Worm (Caenorhabditis elegans) whole organism, L2 larva: ENCODE measurements around the gene C49F5.3.

Experiments
- C34F6.9 ChIP-seq: fragments of 150-350 bp; optimal IDR thresholded peaks from 2 replicates; lab custom pipeline; 2014; ENCODE audit warnings: missing biosample characterization, missing genetic modification characterization
- F13H6.1 ChIP-seq: sonication (generic microtip); optimal IDR thresholded peaks from 2 replicates; lab custom pipeline; 2016; ENCODE audit warnings: missing genetic modification characterization, missing compliant biosample characterization
- R02D3.7 ChIP-seq: fragments of 150-350 bp; optimal IDR thresholded peaks from 2 replicates; lab custom pipeline; 2014; ENCODE audit warnings: missing biosample characterization, missing genetic modification characterization
- Y55F3AM.14 ChIP-seq: fragments of 200-800 bp; sonication (Bioruptor generic); optimal IDR thresholded peaks from 2 replicates; lab custom pipeline; 2018; ENCODE audit warnings: mild to moderate bottlenecking, missing genetic modification characterization, missing compliant biosample characterization
- ZK546.5 ChIP-seq: sonication (generic microtip); optimal IDR thresholded peaks from 2 replicates; lab custom pipeline; 2017; ENCODE audit warnings: missing biosample characterization, missing genetic modification characterization
- alr-1 ChIP-seq: fragments of 150-350 bp; optimal IDR thresholded peaks from 2 replicates; lab custom pipeline; 2014; ENCODE audit warnings: missing biosample characterization, missing genetic modification characterization
- aly-2 ChIP-seq: fragments of 150-350 bp; optimal IDR thresholded peaks from 2 replicates; lab custom pipeline; 2014; ENCODE audit warnings: missing biosample characterization, missing genetic modification characterization
- ceh-16 ChIP-seq: fragments of 150-350 bp; optimal IDR thresholded peaks from 2 replicates; lab custom pipeline; 2014; ENCODE audit warnings: missing biosample characterization, missing genetic modification characterization
- ceh-82 ChIP-seq: fragments of 150-350 bp; optimal IDR thresholded peaks from 2 replicates; lab custom pipeline; 2014; ENCODE audit warnings: missing biosample characterization, missing genetic modification characterization
- crh-2 ChIP-seq: sonication (generic microtip); optimal IDR thresholded peaks from 2 replicates; lab custom pipeline; 2017; ENCODE audit warnings: missing biosample characterization, missing genetic modification characterization
- egl-27 ChIP-seq: sonication (generic microtip); optimal IDR thresholded peaks from 3 replicates; lab custom pipeline; 2017; ENCODE audit warnings: missing biosample characterization, missing genetic modification reagents, missing genetic modification characterization
- elt-1 ChIP-seq: fragments of 150-350 bp; optimal IDR thresholded peaks from 2 replicates; lab custom pipeline; 2014; ENCODE audit warnings: missing biosample characterization, missing genetic modification characterization
- elt-3 ChIP-seq: sonication (generic microtip); optimal IDR thresholded peaks from 2 replicates; lab custom pipeline; 2017; ENCODE audit warnings: missing biosample characterization, missing genetic modification characterization
- fos-1 ChIP-seq: fragments of 150-350 bp; optimal IDR thresholded peaks from 2 replicates; lab custom pipeline; 2014; ENCODE audit warnings: missing biosample characterization, missing genetic modification characterization
- gmeb-1 ChIP-seq: fragments of 150-350 bp; optimal IDR thresholded peaks from 2 replicates; lab custom pipeline; 2014; ENCODE audit warnings: missing biosample characterization, missing genetic modification characterization
- lin-11 ChIP-seq: fragments of 150-350 bp; sonication (generic microtip); optimal IDR thresholded peaks from 2 replicates; lab custom pipeline; 2014; ENCODE audit warnings: missing biosample characterization, missing genetic modification characterization, inconsistent platforms, mixed read lengths
- lin-13 ChIP-seq: fragments of 150-350 bp; optimal IDR thresholded peaks from 2 replicates; lab custom pipeline; 2014; ENCODE audit warnings: missing biosample characterization, missing genetic modification reagents, missing genetic modification characterization
- lin-39 ChIP-seq: fragments of 150-350 bp; optimal IDR thresholded peaks from 2 replicates; lab custom pipeline; 2014; ENCODE audit warnings: missing biosample characterization, missing genetic modification reagents, missing genetic modification characterization
- lsy-2 ChIP-seq, 2 experiments: fragments of 150-350 bp in 1 of 2; sonication (generic microtip) in 1 of 2; optimal IDR thresholded peaks; 2 replicates each; lab custom pipeline; 2014 to 2017; ENCODE audit warnings: missing biosample characterization in 2 of 2, missing genetic modification characterization in 2 of 2
- mab-5 ChIP-seq: fragments of 150-350 bp; optimal IDR thresholded peaks from 2 replicates; lab custom pipeline; 2014; ENCODE audit warnings: missing biosample characterization, missing genetic modification characterization
- mbf-1 ChIP-seq: sonication (generic microtip); optimal IDR thresholded peaks from 2 replicates; lab custom pipeline; 2017; ENCODE audit warnings: missing biosample characterization, missing genetic modification characterization
- mdl-1 ChIP-seq, 2 experiments: fragments of 150-350 bp in 1 of 2; sonication (generic microtip) in 1 of 2; optimal IDR thresholded peaks; 2 replicates each; lab custom pipeline; 2017; ENCODE audit warnings: missing biosample characterization in 2 of 2, missing genetic modification characterization in 2 of 2
- nhr-10 ChIP-seq: sonication (generic microtip); optimal IDR thresholded peaks from 2 replicates; lab custom pipeline; 2017; ENCODE audit warnings: missing biosample characterization, missing genetic modification characterization
- nhr-11 ChIP-seq: fragments of 150-350 bp; optimal IDR thresholded peaks from 2 replicates; lab custom pipeline; 2014; ENCODE audit warnings: missing biosample characterization, missing genetic modification characterization
- nhr-12 ChIP-seq: fragments of 150-350 bp; optimal IDR thresholded peaks from 2 replicates; lab custom pipeline; 2014; ENCODE audit warnings: missing biosample characterization, missing genetic modification characterization
- nhr-129 ChIP-seq: fragments of 150-350 bp; optimal IDR thresholded peaks from 2 replicates; lab custom pipeline; 2014; ENCODE audit warnings: missing biosample characterization, missing genetic modification characterization
- nhr-21 ChIP-seq: fragments of 150-350 bp; optimal IDR thresholded peaks from 2 replicates; lab custom pipeline; 2014; ENCODE audit warnings: missing biosample characterization, missing genetic modification characterization
- nhr-23 ChIP-seq: fragments of 150-350 bp; optimal IDR thresholded peaks from 2 replicates; lab custom pipeline; 2014; ENCODE audit warnings: missing biosample characterization, missing genetic modification reagents, missing genetic modification characterization
- nhr-25 ChIP-seq: fragments of 150-350 bp; sonication (generic microtip); optimal IDR thresholded peaks from 3 replicates; lab custom pipeline; 2014; ENCODE audit warnings: missing biosample characterization, missing genetic modification characterization
- nhr-6 ChIP-seq: fragments of 150-350 bp; optimal IDR thresholded peaks from 2 replicates; lab custom pipeline; 2014; ENCODE audit warnings: missing biosample characterization, missing genetic modification characterization
- nhr-77 ChIP-seq: fragments of 150-350 bp; optimal IDR thresholded peaks from 2 replicates; lab custom pipeline; 2014; ENCODE audit warnings: missing biosample characterization, missing genetic modification characterization
- peb-1 ChIP-seq: fragments of 150-350 bp; optimal IDR thresholded peaks from 2 replicates; lab custom pipeline; 2014; ENCODE audit warnings: missing biosample characterization, missing genetic modification characterization
- sem-4 ChIP-seq: fragments of 150-350 bp; optimal IDR thresholded peaks from 2 replicates; lab custom pipeline; 2014; ENCODE audit warnings: missing biosample characterization, missing genetic modification reagents, missing genetic modification characterization
- skn-1 ChIP-seq: sonication (generic microtip); optimal IDR thresholded peaks from 2 replicates; lab custom pipeline; 2017; ENCODE audit warnings: missing biosample characterization, missing genetic modification characterization
- sma-3 ChIP-seq: sonication (generic microtip); optimal IDR thresholded peaks from 2 replicates; lab custom pipeline; 2016; ENCODE audit warnings: missing genetic modification reagents, missing genetic modification characterization, missing compliant biosample characterization
- sma-9 ChIP-seq, 2 experiments: fragments of 150-350 bp in 1 of 2; sonication (generic microtip) in 1 of 2; optimal IDR thresholded peaks; 2 replicates each; lab custom pipeline; 2014 to 2016; ENCODE audit warnings: missing genetic modification characterization in 2 of 2, mild to moderate bottlenecking in 1 of 2, missing biosample characterization in 1 of 2, missing compliant biosample characterization in 1 of 2, missing genetic modification reagents in 1 of 2, moderate library complexity in 1 of 2
- snpc-4 ChIP-seq: fragments of 150-350 bp; optimal IDR thresholded peaks from 2 replicates; lab custom pipeline; 2014; ENCODE audit warnings: missing biosample characterization, missing genetic modification characterization
- unc-55 ChIP-seq: fragments of 150-350 bp; sonication (generic microtip); optimal IDR thresholded peaks from 3 replicates; lab custom pipeline; 2014; ENCODE audit warnings: missing biosample characterization, missing genetic modification reagents, missing genetic modification characterization
- unc-62 ChIP-seq: fragments of 150-350 bp; optimal IDR thresholded peaks from 2 replicates; lab custom pipeline; 2014; ENCODE audit warnings: missing biosample characterization, missing genetic modification reagents, missing genetic modification characterization
- zag-1 ChIP-seq: fragments of 150-350 bp; optimal IDR thresholded peaks from 2 replicates; lab custom pipeline; 2014; ENCODE audit warnings: missing biosample characterization, missing genetic modification characterization
- ztf-11 ChIP-seq: sonication (generic microtip); optimal IDR thresholded peaks from 2 replicates; lab custom pipeline; 2017; ENCODE audit warnings: missing biosample characterization, missing genetic modification characterization
- ztf-4 ChIP-seq: fragments of 150-350 bp; optimal IDR thresholded peaks from 2 replicates; lab custom pipeline; 2014; ENCODE audit warnings: missing biosample characterization, missing genetic modification characterization

The C49F5.3 gene

DNA sequence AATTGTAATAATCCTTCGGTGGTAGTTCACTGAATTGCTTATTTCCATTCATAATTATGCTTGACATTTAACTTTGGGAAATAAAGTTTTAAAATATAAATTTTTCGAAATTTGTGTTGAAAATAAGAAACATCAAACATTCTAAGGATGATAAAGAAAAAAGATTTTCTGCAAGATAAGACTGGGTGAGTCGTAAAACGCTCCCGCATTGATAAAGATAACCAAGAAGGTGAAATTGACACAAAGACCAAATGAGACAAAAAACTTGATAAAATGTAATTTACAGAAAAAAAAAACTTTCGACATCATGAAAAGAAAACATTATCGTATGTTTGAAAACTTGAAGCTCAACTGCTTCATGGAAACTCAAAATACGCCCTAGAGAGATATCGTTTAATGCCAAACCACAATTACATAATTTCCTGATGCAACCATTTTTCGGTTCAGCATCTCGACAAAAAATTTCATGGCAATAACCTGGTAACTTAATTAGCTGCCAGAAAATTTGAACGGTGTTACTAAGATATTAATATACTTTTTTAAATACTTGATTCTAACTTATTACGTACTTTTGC is 15.3 kb downstream of the C49F5.3 start:
- no peak for TF ChIP-seq aly-2
- TF ChIP-seq peb-1 (tag; lab: Kevin White, UChicago): no peak
- TF ChIP-seq unc-62 (GFP tag; lab: Kevin White, UChicago): no peak
- no peak for TF ChIP-seq nhr-129
- no peak for TF ChIP-seq skn-1 (tag; lab: Kevin White, UChicago)
- no peak for TF ChIP-seq nhr-21 (tag; lab: Kevin White, UChicago)
- no peak for TF ChIP-seq unc-55 (GFP tag; lab: Kevin White, UChicago)
- TF ChIP-seq zag-1: no peak
- TF ChIP-seq snpc-4 (tag; lab: Kevin White, UChicago): no peak
- no peak for TF ChIP-seq C34F6.9 (tag; lab: Kevin White, UChicago)
- TF ChIP-seq nhr-12 (tag; lab: Kevin White, UChicago): no peak
- no peak for TF ChIP-seq alr-1 (tag; lab: Kevin White, UChicago)
- no peak for TF ChIP-seq ztf-4 (tag; lab: Kevin White, UChicago)
- TF ChIP-seq F13H6.1 (tag; lab: Kevin White, UChicago): no peak
- TF ChIP-seq mdl-1 (tag; optimal IDR thresholded peaks at IDR 0.05; lab: Kevin White, UChicago): peak in 1 of 2 experiments; percentile 13
- TF ChIP-seq ceh-16 (tag; lab: Kevin White, UChicago): no peak
- TF ChIP-seq nhr-11 (tag; lab: Kevin White, UChicago): no peak
- TF ChIP-seq sma-9 (GFP tag; optimal IDR thresholded peaks at IDR 0.05; lab: Kevin White, UChicago): peak; percentile 25
- no peak for TF ChIP-seq sma-9 (tag; optimal IDR thresholded peaks at IDR 0.05; lab: Kevin White, UChicago)
- no peak for TF ChIP-seq lsy-2 (tag; optimal IDR thresholded peaks at IDR 0.05; lab: Kevin White, UChicago)
- TF ChIP-seq nhr-77: no peak
- TF ChIP-seq sma-3 (GFP tag; lab: Kevin White, UChicago): peak; percentile 21
- no peak for TF ChIP-seq elt-1 (tag; lab: Kevin White, UChicago)
- no peak for TF ChIP-seq sem-4 (tag; lab: Kevin White, UChicago)
- TF ChIP-seq lin-13 (GFP tag; lab: Kevin White, UChicago): no peak
- TF ChIP-seq mab-5 (tag; lab: Kevin White, UChicago): no peak
- peak; percentile 59 for TF ChIP-seq crh-2 (tag; lab: Kevin White, UChicago)
- TF ChIP-seq ztf-11 (tag; lab: Kevin White, UChicago): no peak
- TF ChIP-seq nhr-25 (tag; lab: Kevin White, UChicago): no peak
- TF ChIP-seq nhr-6 (tag; lab: Kevin White, UChicago): no peak
- TF ChIP-seq nhr-10 (tag; lab: Kevin White, UChicago): no peak
- TF ChIP-seq R02D3.7 (tag; lab: Kevin White, UChicago): no peak
- TF ChIP-seq fos-1 (tag; lab: Kevin White, UChicago): peak; percentile 86
- TF ChIP-seq egl-27 (tag; lab: Kevin White, UChicago): no peak
- TF ChIP-seq gmeb-1 (tag; lab: Kevin White, UChicago): no peak
- TF ChIP-seq ZK546.5 (tag; lab: Kevin White, UChicago): no peak
- TF ChIP-seq mbf-1: no peak
- no peak for TF ChIP-seq elt-3 (tag; lab: Kevin White, UChicago)
- no peak for TF ChIP-seq ceh-82 (tag; lab: Kevin White, UChicago)
- TF ChIP-seq lin-11 (tag; lab: Kevin White, UChicago): no peak
- no peak for TF ChIP-seq nhr-23 (tag; lab: Kevin White, UChicago)

ce11 chrX:11967034-11967433 is 16.4 kb downstream of the C49F5.3 start:
- TF ChIP-seq lin-39 (tag; lab: Kevin White, UChicago) (no peak), elt-3 (tag; lab: Kevin White, UChicago) (no peak), lin-13 (GFP tag; lab: Kevin White, UChicago) (no peak), lin-11 (tag; lab: Kevin White, UChicago) (no peak), skn-1 (tag; lab: Kevin White, UChicago) (no peak), nhr-25 (tag; lab: Kevin White, UChicago) (no peak), nhr-11 (tag; lab: Kevin White, UChicago) (no peak), nhr-23 (tag; lab: Kevin White, UChicago) (no peak), mab-5 (tag; lab: Kevin White, UChicago) (no peak), nhr-10 (tag; lab: Kevin White, UChicago) (no peak), egl-27 (tag; lab: Kevin White, UChicago) (no peak), fos-1 (tag; lab: Kevin White, UChicago) (no peak), ZK546.5 (tag; lab: Kevin White, UChicago) (no peak), F13H6.1 (tag; lab: Kevin White, UChicago) (no peak), Y55F3AM.14 (no peak), mdl-1 (tag; optimal IDR thresholded peaks at IDR 0.05; lab: Kevin White, UChicago) (no peak), ztf-11 (tag; lab: Kevin White, UChicago) (no peak), ceh-82 (tag; lab: Kevin White, UChicago) (no peak)
